Fruit fly (Drosophila melanogaster) whole organism, pupa: ENCODE data around the gene Hat1.

Experiments used
- CG10348 ChIP-seq: fragments of 200-800 bp; sonication (Bioruptor generic); IDR thresholded peaks from 2 replicates; pipeline ENCODE4 v1.3.6; 2022; ENCODE audit warnings: missing biosample characterization, missing genetic modification characterization
- CG12605 ChIP-seq: fragments of 200-800 bp; sonication (Bioruptor generic); IDR thresholded peaks from 2 replicates; pipeline ENCODE4 v1.3.6; 2022; ENCODE audit warnings: missing biosample characterization, missing genetic modification characterization
- CG13204 ChIP-seq: fragments of 200-800 bp; sonication (Bioruptor generic); optimal IDR thresholded peaks from 2 replicates; lab custom pipeline; 2018; ENCODE audit warnings: missing biosample characterization, mild to moderate bottlenecking, missing genetic modification characterization, moderate library complexity
- CG14655 ChIP-seq: fragments of 200-800 bp; sonication (Bioruptor generic); optimal IDR thresholded peaks from 3 replicates; lab custom pipeline; 2017; ENCODE audit warnings: mild to moderate bottlenecking, missing biosample characterization, missing genetic modification reagents, missing genetic modification characterization
- CG15710 ChIP-seq: fragments of 200-800 bp; sonication (Bioruptor generic); optimal IDR thresholded peaks from 2 replicates; lab custom pipeline; 2018; ENCODE audit warnings: missing biosample characterization, mild to moderate bottlenecking, missing genetic modification characterization, moderate library complexity
- CG17806 ChIP-seq: fragments of 200-800 bp; sonication (Bioruptor generic); optimal IDR thresholded peaks from 2 replicates; lab custom pipeline; 2018; ENCODE audit warnings: missing biosample characterization, mild to moderate bottlenecking, missing genetic modification characterization, moderate library complexity
- CG32121 ChIP-seq: fragments of 200-800 bp; sonication (Bioruptor generic); IDR thresholded peaks from 2 replicates; pipeline ENCODE4 v1.3.6; 2022; ENCODE audit warnings: missing biosample characterization, missing genetic modification characterization
- CG34367 ChIP-seq: fragments of 200-800 bp; sonication (Bioruptor generic); optimal IDR thresholded peaks from 2 replicates; lab custom pipeline; 2018; ENCODE audit warnings: missing biosample characterization, mild to moderate bottlenecking, missing genetic modification characterization
- CG4496 ChIP-seq: fragments of 200-800 bp; sonication (Bioruptor generic); IDR thresholded peaks from 3 replicates; pipeline ENCODE4 v1.3.6; 2022; ENCODE audit warnings: missing biosample characterization, missing genetic modification characterization
- CG8159 ChIP-seq: fragments of 200-800 bp; sonication (Bioruptor generic); optimal IDR thresholded peaks from 3 replicates; lab custom pipeline; 2018; ENCODE audit warnings: missing biosample characterization, mild to moderate bottlenecking, missing genetic modification characterization, moderate library complexity
- CG8301 ChIP-seq: fragments of 200-800 bp; sonication (Bioruptor generic); optimal IDR thresholded peaks from 2 replicates; lab custom pipeline; 2018; ENCODE audit warnings: missing biosample characterization, mild to moderate bottlenecking, missing genetic modification characterization
- CG9948 ChIP-seq: fragments of 200-800 bp; sonication (Bioruptor generic); optimal IDR thresholded peaks from 2 replicates; lab custom pipeline; 2018; ENCODE audit warnings: missing biosample characterization, mild to moderate bottlenecking, missing genetic modification characterization, moderate library complexity
- D1 ChIP-seq: fragments of 200-800 bp; sonication (Bioruptor generic); optimal IDR thresholded peaks from 2 replicates; lab custom pipeline; 2018; ENCODE audit warnings: missing biosample characterization, mild to moderate bottlenecking, missing genetic modification characterization, moderate library complexity
- EcR ChIP-seq: fragments of 200-800 bp; sonication (Bioruptor generic); optimal IDR thresholded peaks from 3 replicates; lab custom pipeline; 2019; ENCODE audit warnings: missing biosample characterization, missing genetic modification characterization, mild to moderate bottlenecking, moderate library complexity, missing genetic modification reagents
- Ets98B ChIP-seq: fragments of 200-800 bp; sonication (Bioruptor generic); IDR thresholded peaks from 2 replicates; pipeline ENCODE4 v1.3.6; 2022; ENCODE audit warnings: missing biosample characterization, missing genetic modification characterization
- Pif1A ChIP-seq: fragments of 200-800 bp; sonication (Bioruptor generic); optimal IDR thresholded peaks from 3 replicates; lab custom pipeline; 2016; ENCODE audit warnings: missing biosample characterization, missing genetic modification characterization
- Pif1B ChIP-seq: fragments of 200-800 bp; sonication (Bioruptor generic); optimal IDR thresholded peaks from 3 replicates; lab custom pipeline; 2016; ENCODE audit warnings: missing biosample characterization, missing genetic modification characterization
- Snoo ChIP-seq: fragments of 200-800 bp; sonication (Bioruptor generic); optimal IDR thresholded peaks from 3 replicates; lab custom pipeline; 2017; ENCODE audit warnings: missing biosample characterization, mild to moderate bottlenecking, missing genetic modification characterization, inconsistent platforms
- fd96Ca ChIP-seq: fragments of 200-800 bp; sonication (Bioruptor generic); IDR thresholded peaks from 3 replicates; pipeline ENCODE4 v1.3.6; 2022; ENCODE audit warnings: missing biosample characterization, missing genetic modification characterization
- gl ChIP-seq: fragments of 200-800 bp; sonication (Bioruptor generic); optimal IDR thresholded peaks from 2 replicates; lab custom pipeline; 2018; ENCODE audit warnings: missing biosample characterization, mild to moderate bottlenecking, missing genetic modification characterization
- rn ChIP-seq: fragments of 200-800 bp; sonication (Bioruptor generic); IDR thresholded peaks from 2 replicates; pipeline ENCODE4 v1.3.6; 2022; ENCODE audit warnings: missing biosample characterization, missing genetic modification characterization

The Hat1 gene

DNA sequence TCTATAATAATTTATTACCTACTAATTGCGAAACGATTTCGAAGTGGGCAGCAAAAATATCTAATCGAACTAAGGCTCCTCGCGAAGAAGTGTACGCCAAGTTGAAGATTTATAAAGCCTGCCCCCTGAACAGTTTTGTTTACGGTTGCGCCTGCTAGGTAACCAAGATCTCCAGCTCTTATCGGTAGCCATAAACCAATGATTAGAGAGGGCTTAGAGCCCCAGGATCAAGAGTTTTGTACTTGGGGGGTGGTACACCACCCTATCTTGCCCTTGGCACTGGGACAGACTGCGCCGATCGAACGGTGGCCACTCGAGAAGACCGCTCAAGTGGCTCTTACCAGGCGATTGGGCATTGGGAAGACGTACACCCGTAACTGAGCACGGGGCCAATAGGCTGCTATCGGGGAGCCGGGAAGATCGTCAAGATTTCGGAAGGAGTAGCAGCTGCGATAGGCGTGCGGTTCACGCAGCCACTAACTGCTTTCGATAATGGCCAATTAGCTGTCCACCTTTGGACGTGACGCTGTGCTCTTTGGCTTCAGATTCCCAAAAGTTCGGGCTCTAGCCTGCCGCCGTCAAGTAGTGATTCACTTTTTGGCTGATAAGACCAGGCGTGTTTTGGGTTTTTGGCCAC, 43.3 kb upstream of the Hat1 start:
- TF ChIP-seq CG32121 (GFP tag; lab: Robert Waterston, UW), result no peak
- TF ChIP-seq CG8159 (tag; lab: Kevin White, UChicago), result no peak
- TF ChIP-seq EcR, result no peak
- no peak for TF ChIP-seq Pif1B (GFP tag; lab: Kevin White, UChicago)
- no peak for TF ChIP-seq gl (tag; lab: Kevin White, UChicago)
- TF ChIP-seq CG17806 (tag; lab: Kevin White, UChicago), result no peak
- no peak for TF ChIP-seq rn (GFP tag; lab: Robert Waterston, UW)
- TF ChIP-seq Snoo (tag; lab: Kevin White, UChicago), result no peak
- no peak for TF ChIP-seq CG15710 (tag; lab: Kevin White, UChicago)
- no peak for TF ChIP-seq Ets98B (GFP tag; lab: Robert Waterston, UW)
- TF ChIP-seq D1 (tag; lab: Kevin White, UChicago), result no peak
- TF ChIP-seq CG12605 (GFP tag; lab: Robert Waterston, UW), result no peak
- TF ChIP-seq CG4496 (GFP tag; lab: Robert Waterston, UW), result no peak
- TF ChIP-seq Pif1A, result no peak

DNA sequence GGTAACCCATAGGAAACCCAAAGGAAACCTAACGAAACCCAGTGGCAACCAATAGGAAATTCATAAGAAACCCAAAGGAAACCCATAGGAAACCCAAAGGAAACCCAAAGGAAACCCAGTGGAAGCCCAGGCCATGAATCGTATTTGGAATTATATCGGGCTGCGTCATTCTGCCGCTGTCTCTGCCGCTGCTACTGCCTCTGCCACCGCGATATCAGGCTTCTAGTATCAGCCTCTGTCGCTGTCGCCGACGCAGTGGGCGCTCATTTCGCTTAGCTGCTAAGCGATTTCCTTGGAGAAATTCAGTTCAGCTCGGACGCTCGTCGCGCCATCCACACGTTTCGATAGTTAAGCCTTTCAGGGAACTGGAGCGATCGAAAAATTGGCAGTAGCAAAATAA, 42.2 kb upstream of the Hat1 start, which contains the start of gene CG1208:
Gene CG1208 (plus strand): TSS at position 301 of the 400 bp plus-strand sequence.
- TF ChIP-seq CG9948 (no peak), Pif1A (no peak), CG8159 (tag; lab: Kevin White, UChicago) (no peak), CG17806 (tag; lab: Kevin White, UChicago) (no peak), fd96Ca (GFP tag; lab: Robert Waterston, UW) (no peak), CG15710 (tag; lab: Kevin White, UChicago) (no peak), Pif1B (GFP tag; lab: Kevin White, UChicago) (no peak), CG14655 (GFP tag; lab: Kevin White, UChicago) (no peak), EcR (no peak), gl (tag; lab: Kevin White, UChicago) (no peak), CG10348 (GFP tag; lab: Robert Waterston, UW) (no peak), rn (GFP tag; lab: Robert Waterston, UW) (no peak), Snoo (tag; lab: Kevin White, UChicago) (no peak)

DNA sequence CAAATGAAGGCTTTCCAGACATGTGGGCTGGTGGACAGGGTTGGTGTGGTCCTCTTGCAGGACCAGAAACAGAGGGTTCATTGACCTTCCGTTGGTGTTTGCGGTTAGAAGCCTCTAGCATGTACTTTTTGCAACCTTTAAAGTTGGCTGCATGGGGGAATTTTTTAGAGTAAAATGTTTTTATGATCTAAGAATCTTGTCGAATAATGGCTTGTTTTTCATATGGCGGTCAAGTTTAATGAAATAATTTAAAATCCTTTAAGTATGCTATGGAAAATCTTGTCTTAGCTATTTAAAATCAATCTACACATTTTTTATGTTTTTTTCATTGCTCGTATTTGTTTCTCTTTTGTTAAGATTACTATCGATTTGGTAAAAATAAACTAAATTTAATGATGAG, 40.6 kb upstream of the Hat1 start, which contains the start of gene glob3:
Gene glob3 (plus strand): TSS at position 301 of the 400 bp plus-strand sequence.
- TF ChIP-seq CG13204, result no peak
- no peak for TF ChIP-seq CG17806 (tag; lab: Kevin White, UChicago)
- TF ChIP-seq Pif1B (GFP tag; lab: Kevin White, UChicago), result no peak
- no peak for TF ChIP-seq CG32121 (GFP tag; lab: Robert Waterston, UW)
- no peak for TF ChIP-seq rn (GFP tag; lab: Robert Waterston, UW)
- TF ChIP-seq gl (tag; lab: Kevin White, UChicago), result no peak
- no peak for TF ChIP-seq CG10348 (GFP tag; lab: Robert Waterston, UW)
- TF ChIP-seq Snoo (tag; lab: Kevin White, UChicago), result no peak
- TF ChIP-seq Ets98B (GFP tag; lab: Robert Waterston, UW), result no peak
- TF ChIP-seq CG4496 (GFP tag; lab: Robert Waterston, UW), result no peak
- no peak for TF ChIP-seq CG9948
- no peak for TF ChIP-seq CG8301 (tag; lab: Kevin White, UChicago)
- TF ChIP-seq CG14655 (GFP tag; lab: Kevin White, UChicago), result no peak
- no peak for TF ChIP-seq CG12605 (GFP tag; lab: Robert Waterston, UW)
- no peak for TF ChIP-seq CG34367 (tag; lab: Kevin White, UChicago)
- TF ChIP-seq CG8159 (tag; lab: Kevin White, UChicago), result no peak
- no peak for TF ChIP-seq Pif1A
- no peak for TF ChIP-seq EcR

DNA sequence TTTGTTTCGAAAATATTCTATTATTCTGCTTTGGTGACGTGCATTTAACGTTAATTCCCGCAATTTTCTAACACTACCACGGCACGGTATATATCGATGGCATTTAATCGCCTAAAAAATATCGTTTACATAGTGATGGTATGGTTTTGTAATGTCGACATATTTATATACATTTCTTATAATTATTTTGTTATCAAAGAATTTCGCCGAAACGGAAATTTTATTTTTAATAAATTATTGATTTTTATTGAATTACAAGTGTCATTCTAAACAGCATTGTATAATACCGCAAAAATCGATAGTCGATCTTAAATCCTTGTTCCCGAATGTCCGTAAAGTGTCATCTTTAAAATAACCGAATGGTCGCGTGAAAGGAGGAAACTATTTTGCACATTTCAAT, 35.3 kb upstream of the Hat1 start, which contains the start of the genes Sec20 and dgrn:
Gene Sec20 (minus strand): TSS at position 77 of the 400 bp plus-strand sequence.
Gene dgrn (plus strand): TSS at position 160 of the 400 bp plus-strand sequence.
- TF ChIP-seq CG8159 (tag; lab: Kevin White, UChicago) (peak; percentile 66), CG15710 (tag; lab: Kevin White, UChicago) (peak; percentile 60), CG32121 (GFP tag; lab: Robert Waterston, UW) (no peak; the same call in 1 of the 2 replicates), gl (tag; lab: Kevin White, UChicago) (no peak), CG14655 (GFP tag; lab: Kevin White, UChicago) (no peak), fd96Ca (GFP tag; lab: Robert Waterston, UW) (no peak), Pif1A (no peak), CG34367 (tag; lab: Kevin White, UChicago) (peak; percentile 25), CG10348 (GFP tag; lab: Robert Waterston, UW) (no peak), CG9948 (peak; percentile 43), Snoo (tag; lab: Kevin White, UChicago) (peak; percentile 48), D1 (tag; lab: Kevin White, UChicago) (no peak), EcR (no peak), CG17806 (tag; lab: Kevin White, UChicago) (peak; percentile 55), Pif1B (GFP tag; lab: Kevin White, UChicago) (peak; percentile 55), Ets98B (GFP tag; lab: Robert Waterston, UW) (peak; percentile 22; the same call in 1 of the 2 replicates), CG12605 (GFP tag; lab: Robert Waterston, UW) (no peak)

DNA sequence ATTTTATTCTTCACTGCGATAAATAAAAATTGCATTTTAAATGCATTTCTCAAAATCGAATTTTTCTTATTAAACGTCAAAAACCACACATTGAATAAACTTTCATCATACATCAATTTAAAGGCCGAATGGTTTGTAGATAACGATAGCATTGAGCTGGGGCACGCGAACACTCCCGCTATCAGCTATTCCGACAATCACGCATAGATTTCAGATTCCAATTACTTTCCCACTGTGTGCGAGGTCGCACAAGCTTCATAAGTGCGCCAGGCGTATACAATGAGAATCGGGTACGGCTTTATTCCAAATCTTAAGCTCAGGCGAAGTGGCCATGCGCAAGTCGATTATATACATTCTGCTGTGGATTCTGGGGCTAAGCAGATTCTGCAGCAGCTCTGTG, 32.6 kb upstream of the Hat1 start, which contains the start of gene CG46303:
Gene CG46303 (plus strand): TSS at position 223 of the 400 bp plus-strand sequence.
- TF ChIP-seq rn (GFP tag; lab: Robert Waterston, UW), result no peak
- no peak for TF ChIP-seq CG4496 (GFP tag; lab: Robert Waterston, UW)
- no peak for TF ChIP-seq Pif1B (GFP tag; lab: Kevin White, UChicago)
- no peak for TF ChIP-seq EcR
- no peak for TF ChIP-seq fd96Ca (GFP tag; lab: Robert Waterston, UW)
- TF ChIP-seq CG34367 (tag; lab: Kevin White, UChicago), result no peak
- no peak for TF ChIP-seq CG32121 (GFP tag; lab: Robert Waterston, UW)
- TF ChIP-seq Ets98B (GFP tag; lab: Robert Waterston, UW), result no peak
- TF ChIP-seq, all 21 proteins: peak for 0
